Worm (Caenorhabditis elegans): ENCODE measurements around the gene mec-12.

DNA sequence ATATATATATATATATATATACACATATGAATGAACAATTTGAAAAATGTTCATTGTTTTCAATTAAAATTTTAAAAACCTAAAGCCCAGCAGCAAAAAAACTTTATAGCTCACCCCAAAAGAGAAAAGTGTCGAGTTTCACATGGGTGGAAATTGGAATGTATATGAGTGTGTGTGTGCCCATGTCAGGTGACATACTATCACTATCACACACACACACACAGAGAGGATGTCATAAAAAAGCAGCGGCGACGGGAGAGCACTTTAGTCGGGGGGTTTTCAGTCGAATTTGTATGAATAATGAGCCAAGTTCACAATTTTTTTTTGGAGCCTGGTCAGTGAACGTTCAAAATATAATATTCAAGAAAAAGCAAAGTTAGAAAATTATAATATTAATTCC is 19.1 kb downstream of the mec-12 start:
- TF ChIP-seq snpc-4 (tag; optimal IDR thresholded peaks at IDR 0.05) (no peak), elt-2 (tag; optimal IDR thresholded peaks at IDR 0.05) (peak; percentile 76), ceh-9 (tag; optimal IDR thresholded peaks at IDR 0.05) (no peak), ama-1 (optimal IDR thresholded peaks at IDR 0.05) (no peak), tbx-2 (tag; optimal IDR thresholded peaks at IDR 0.05) (no peak)
